Fruit fly (Drosophila melanogaster) whole organism, prepupa: Measurements from ENCODE around the gene lawc.
A peak's percentile ranks its signal among the peaks of the same experiment; 100 is the strongest.

Source experiments
- CG10669 ChIP-seq: fragments of 200-800 bp; sonication (Bioruptor generic); optimal IDR thresholded peaks from 3 replicates; lab custom pipeline; 2018; ENCODE audit warnings: missing biosample characterization, mild to moderate bottlenecking, missing genetic modification characterization, moderate library complexity
- CG11294 ChIP-seq: fragments of 200-800 bp; sonication (Bioruptor generic); IDR thresholded peaks from 2 replicates; pipeline ENCODE4 v1.3.6; 2022; ENCODE audit warnings: missing biosample characterization, missing genetic modification characterization
- CG15336 ChIP-seq: fragments of 200-800 bp; sonication (Bioruptor generic); IDR thresholded peaks from 2 replicates; pipeline ENCODE4 v1.3.6; 2022; ENCODE audit warnings: missing biosample characterization, missing genetic modification characterization
- CG16779 ChIP-seq: fragments of 200-800 bp; sonication (Bioruptor generic); optimal IDR thresholded peaks from 3 replicates; lab custom pipeline; 2017; ENCODE audit warnings: missing biosample characterization, mild to moderate bottlenecking, missing genetic modification characterization
- CG3032 ChIP-seq: fragments of 200-800 bp; optimal IDR thresholded peaks from 2 replicates; lab custom pipeline; 2019; ENCODE audit warnings: missing biosample characterization, mild to moderate bottlenecking, missing genetic modification characterization, moderate library complexity
- CG31627 ChIP-seq: fragments of 200-800 bp; sonication (Bioruptor generic); optimal IDR thresholded peaks from 3 replicates; lab custom pipeline; 2016; ENCODE audit warnings: missing biosample characterization, missing genetic modification characterization
- CG34406 ChIP-seq: fragments of 200-800 bp; sonication (Bioruptor generic); optimal IDR thresholded peaks from 3 replicates; lab custom pipeline; 2016; ENCODE audit warnings: missing biosample characterization, missing genetic modification characterization
- CG6163 ChIP-seq: fragments of 200-800 bp; sonication (Bioruptor generic); IDR thresholded peaks from 3 replicates; pipeline ENCODE4 v1.3.6; 2022; ENCODE audit warnings: missing biosample characterization, missing genetic modification characterization
- CG6276 ChIP-seq: fragments of 200-800 bp; sonication (Bioruptor generic); optimal IDR thresholded peaks from 2 replicates; lab custom pipeline; 2017; ENCODE audit warnings: missing biosample characterization, mild to moderate bottlenecking, missing genetic modification characterization
- CG6792 ChIP-seq: fragments of 200-800 bp; sonication (Bioruptor generic); optimal IDR thresholded peaks from 3 replicates; lab custom pipeline; 2016; ENCODE audit warnings: missing biosample characterization, missing genetic modification characterization
- CG6808 ChIP-seq: fragments of 200-800 bp; sonication (Bioruptor generic); optimal IDR thresholded peaks from 3 replicates; lab custom pipeline; 2017; ENCODE audit warnings: missing biosample characterization, missing genetic modification characterization, mild to moderate bottlenecking, moderate library complexity, missing genetic modification reagents
- CG6854 ChIP-seq: fragments of 200-800 bp; sonication (Bioruptor generic); optimal IDR thresholded peaks from 2 replicates; lab custom pipeline; 2017; ENCODE audit warnings: missing biosample characterization, mild to moderate bottlenecking, missing genetic modification characterization
- CG7368 ChIP-seq: fragments of 200-800 bp; sonication (Bioruptor generic); optimal IDR thresholded peaks from 3 replicates; lab custom pipeline; 2016; ENCODE audit warnings: missing biosample characterization, missing genetic modification characterization
- CG8119 ChIP-seq: fragments of 200-800 bp; sonication (Bioruptor generic); IDR thresholded peaks from 3 replicates; pipeline ENCODE4 v1.3.6; 2022; ENCODE audit warnings: missing biosample characterization, missing genetic modification characterization
- CG8319 ChIP-seq: fragments of 200-800 bp; sonication (Bioruptor generic); optimal IDR thresholded peaks from 3 replicates; lab custom pipeline; 2016; ENCODE audit warnings: missing biosample characterization, missing genetic modification characterization
- CG8632 ChIP-seq: fragments of 200-800 bp; sonication (Bioruptor generic); optimal IDR thresholded peaks from 3 replicates; lab custom pipeline; 2016; ENCODE audit warnings: missing biosample characterization, missing genetic modification characterization
- CG9139 ChIP-seq: fragments of 200-800 bp; sonication (Bioruptor generic); optimal IDR thresholded peaks from 3 replicates; lab custom pipeline; 2017; ENCODE audit warnings: missing biosample characterization, mild to moderate bottlenecking, missing genetic modification characterization
- Eip75B ChIP-seq: fragments of 200-800 bp; sonication (Bioruptor generic); optimal IDR thresholded peaks from 3 replicates; lab custom pipeline; 2016; ENCODE audit warnings: missing biosample characterization, missing genetic modification characterization
- Eip78C ChIP-seq: fragments of 200-800 bp; sonication (Bioruptor generic); peaks from one replicate; lab custom pipeline; 2016; ENCODE audit warnings: missing biosample characterization, missing genetic modification characterization
- Ets96B ChIP-seq: fragments of 200-800 bp; optimal IDR thresholded peaks from 2 replicates; lab custom pipeline; 2019; ENCODE audit warnings: missing biosample characterization, mild to moderate bottlenecking, missing genetic modification characterization, moderate library complexity
- Hr4 ChIP-seq: fragments of 200-800 bp; sonication (Bioruptor generic); optimal IDR thresholded peaks from 3 replicates; lab custom pipeline; 2016; ENCODE audit warnings: missing biosample characterization, missing genetic modification characterization
- Met ChIP-seq: fragments of 200-800 bp; sonication (Bioruptor generic); optimal IDR thresholded peaks from 3 replicates; lab custom pipeline; 2016; ENCODE audit warnings: missing biosample characterization, missing genetic modification characterization
- OdsH ChIP-seq: fragments of 200-800 bp; sonication (Bioruptor generic); optimal IDR thresholded peaks from 3 replicates; lab custom pipeline; 2016; ENCODE audit warnings: missing biosample characterization, missing genetic modification characterization
- Sox14 ChIP-seq: fragments of 200-800 bp; sonication (Bioruptor generic); optimal IDR thresholded peaks from 3 replicates; lab custom pipeline; 2016; ENCODE audit warnings: missing biosample characterization, missing genetic modification characterization
- Sox15 ChIP-seq: fragments of 200-800 bp; sonication (Bioruptor generic); optimal IDR thresholded peaks from 3 replicates; lab custom pipeline; 2016; ENCODE audit warnings: missing biosample characterization, missing genetic modification characterization
- achi ChIP-seq: fragments of 200-800 bp; sonication (Bioruptor generic); optimal IDR thresholded peaks from 3 replicates; lab custom pipeline; 2016; ENCODE audit warnings: missing biosample characterization, missing genetic modification characterization
- cyc ChIP-seq: fragments of 200-800 bp; sonication (Bioruptor generic); optimal IDR thresholded peaks from 3 replicates; lab custom pipeline; 2016; ENCODE audit warnings: missing biosample characterization, missing genetic modification characterization
- dac ChIP-seq: fragments of 200-800 bp; sonication (Bioruptor generic); optimal IDR thresholded peaks from 2 replicates; lab custom pipeline; 2017; ENCODE audit warnings: missing biosample characterization, mild to moderate bottlenecking, missing genetic modification characterization
- dsx ChIP-seq: fragments of 200-800 bp; optimal IDR thresholded peaks from 3 replicates; lab custom pipeline; 2019; ENCODE audit warnings: missing biosample characterization, mild to moderate bottlenecking, missing genetic modification characterization, moderate library complexity; ENCODE audit not compliant: poor library complexity, severe bottlenecking
- eg ChIP-seq: fragments of 200-800 bp; sonication (Bioruptor generic); IDR thresholded peaks from 3 replicates; pipeline ENCODE4 v1.3.6; 2022; ENCODE audit warnings: missing biosample characterization, missing genetic modification characterization
- esn ChIP-seq: fragments of 200-800 bp; sonication (Bioruptor generic); optimal IDR thresholded peaks from 2 replicates; lab custom pipeline; 2016; ENCODE audit warnings: missing biosample characterization, mild to moderate bottlenecking, missing genetic modification characterization, moderate library complexity
- fd59A ChIP-seq: fragments of 200-800 bp; sonication (Bioruptor generic); optimal IDR thresholded peaks from 2 replicates; lab custom pipeline; 2017; ENCODE audit warnings: missing biosample characterization, mild to moderate bottlenecking, missing genetic modification characterization, missing genetic modification reagents
- fd85E ChIP-seq: fragments of 200-800 bp; sonication (Bioruptor generic); optimal IDR thresholded peaks from 3 replicates; lab custom pipeline; 2016; ENCODE audit warnings: missing biosample characterization, missing genetic modification characterization
- fkh ChIP-seq: fragments of 200-800 bp; sonication (Bioruptor generic); optimal IDR thresholded peaks from 3 replicates; lab custom pipeline; 2017; ENCODE audit warnings: missing biosample characterization, mild to moderate bottlenecking, missing genetic modification characterization, moderate library complexity
- lz ChIP-seq: fragments of 200-800 bp; sonication (Bioruptor generic); optimal IDR thresholded peaks from 3 replicates; lab custom pipeline; 2016; ENCODE audit warnings: missing biosample characterization, missing genetic modification characterization
- pdm3 ChIP-seq: fragments of 200-800 bp; sonication (Bioruptor generic); optimal IDR thresholded peaks from 3 replicates; lab custom pipeline; 2016; ENCODE audit warnings: missing biosample characterization, missing genetic modification characterization
- salr ChIP-seq, 2 experiments: fragments of 200-800 bp; sonication (Bioruptor generic); optimal IDR thresholded peaks; 3 replicates each; lab custom pipeline; 2016 to 2018; ENCODE audit warnings: missing biosample characterization in 2 of 2, missing genetic modification characterization in 2 of 2, mild to moderate bottlenecking in 1 of 2
- spab ChIP-seq: fragments of 200-800 bp; sonication (Bioruptor generic); optimal IDR thresholded peaks from 2 replicates; lab custom pipeline; 2017; ENCODE audit warnings: missing biosample characterization, mild to moderate bottlenecking, missing genetic modification characterization, missing genetic modification reagents
- ss ChIP-seq, 2 experiments: fragments of 200-800 bp; sonication (Bioruptor generic); optimal IDR thresholded peaks; 2 replicates in 1 of 2; 3 replicates in 1 of 2; lab custom pipeline; 2017 to 2018; ENCODE audit warnings: mild to moderate bottlenecking in 2 of 2, missing biosample characterization in 2 of 2, missing genetic modification characterization in 2 of 2, moderate library complexity in 1 of 2
- topi ChIP-seq: fragments of 200-800 bp; sonication (Bioruptor generic); optimal IDR thresholded peaks from 3 replicates; lab custom pipeline; 2016; ENCODE audit warnings: missing biosample characterization, missing genetic modification characterization
- vri ChIP-seq: fragments of 200-800 bp; sonication (Bioruptor generic); optimal IDR thresholded peaks from 3 replicates; lab custom pipeline; 2016; ENCODE audit warnings: missing biosample characterization, mild to moderate bottlenecking, missing genetic modification characterization

lawc gene

dm6 chrX:8413513-8414113 is 2.2 kb upstream of the lawc start:
- no peak for TF ChIP-seq pdm3 (GFP tag; lab: Kevin White, UChicago)
- TF ChIP-seq CG16779 (tag; lab: Kevin White, UChicago): no peak
- TF ChIP-seq CG31627 (GFP tag; lab: Kevin White, UChicago): no peak
- TF ChIP-seq CG3032: no peak
- TF ChIP-seq Ets96B: no peak
- TF ChIP-seq topi: no peak
- no peak for TF ChIP-seq CG34406 (GFP tag; lab: Kevin White, UChicago)
- no peak for TF ChIP-seq CG8119 (GFP tag; lab: Robert Waterston, UW)
- TF ChIP-seq CG6854 (GFP tag; lab: Kevin White, UChicago): no peak
- TF ChIP-seq CG10669 (GFP tag; lab: Kevin White, UChicago): no peak
- no peak for TF ChIP-seq Eip78C
- no peak for TF ChIP-seq CG6163
- TF ChIP-seq CG11294 (GFP tag; lab: Robert Waterston, UW): no peak
- TF ChIP-seq cyc (GFP tag; lab: Kevin White, UChicago): no peak
- TF ChIP-seq ss (GFP tag; optimal IDR thresholded peaks at IDR 0.05; lab: Kevin White, UChicago): no peak
- no peak for TF ChIP-seq OdsH (GFP tag; lab: Kevin White, UChicago)

DNA sequence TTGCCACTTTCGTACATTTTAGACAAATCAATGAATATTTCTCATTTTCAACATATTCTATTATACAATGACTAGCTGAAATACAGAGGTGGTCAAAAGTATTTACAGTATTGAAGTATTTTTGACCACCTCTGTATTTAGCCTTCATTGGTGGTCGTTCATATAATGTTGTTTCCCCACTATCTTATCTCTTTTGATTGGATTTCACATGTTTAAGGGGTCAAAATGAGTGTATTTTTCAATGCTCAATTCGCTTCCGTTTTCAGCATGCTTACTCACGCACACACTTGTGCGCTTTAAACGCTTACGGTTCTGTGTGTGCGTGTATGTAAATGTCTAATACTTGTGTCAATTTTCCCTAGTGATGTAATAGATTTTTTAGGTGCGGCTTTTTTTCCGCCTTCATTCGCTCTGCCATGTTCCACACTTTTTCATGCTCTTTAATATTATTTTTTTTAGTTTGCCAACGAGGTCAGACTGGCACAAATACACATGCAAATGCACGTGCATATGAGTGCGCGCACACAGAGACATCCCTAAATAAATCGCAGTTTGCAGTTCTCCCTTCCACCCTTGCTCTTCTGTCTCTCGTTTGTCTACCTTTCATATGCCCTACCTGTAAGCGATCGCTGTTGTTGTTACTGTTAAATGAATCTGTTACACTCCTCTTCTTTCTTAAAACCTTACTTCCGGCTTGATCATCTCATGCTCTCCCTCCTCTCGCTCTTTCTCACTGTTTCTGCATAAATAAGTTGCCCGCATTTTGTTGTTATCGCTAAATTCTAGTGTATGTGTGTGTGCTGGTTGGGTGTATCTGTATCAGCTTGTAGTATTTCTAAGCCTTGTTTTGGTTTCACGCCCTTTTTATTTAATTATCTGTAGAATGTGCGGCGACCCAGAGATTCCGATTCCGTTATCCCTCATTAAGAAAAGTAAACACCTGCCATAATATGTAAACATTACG is 1.0 kb upstream of the lawc start:
- TF ChIP-seq CG10669 (GFP tag; lab: Kevin White, UChicago) (no peak), CG7368 (GFP tag; lab: Kevin White, UChicago) (no peak), CG15336 (0 out of 2 replicates have a peak, but pooled peaks have one; percentile 10), dac (GFP tag; lab: Kevin White, UChicago) (no peak), vri (GFP tag; lab: Kevin White, UChicago) (peak; percentile 15), dsx (GFP tag; lab: Kevin White, UChicago) (no peak), Sox15 (GFP tag; lab: Kevin White, UChicago) (no peak), eg (GFP tag; lab: Robert Waterston, UW) (no peak), lz (GFP tag; lab: Kevin White, UChicago) (no peak), pdm3 (GFP tag; lab: Kevin White, UChicago) (no peak), fd85E (no peak), CG6792 (no peak), achi (no peak), Hr4 (GFP tag; lab: Kevin White, UChicago) (no peak), ss (GFP tag; optimal IDR thresholded peaks at IDR 0.05; lab: Kevin White, UChicago) (peak; percentile 12 to 28), fkh (GFP tag; lab: Kevin White, UChicago) (peak; percentile 30), fd59A (GFP tag; lab: Kevin White, UChicago) (no peak), CG6276 (peak; percentile 8), CG6163 (peak; percentile 45; the same call in 2 of the 3 replicates), CG9139 (no peak), Eip78C (peak; percentile 35), CG8319 (GFP tag; lab: Kevin White, UChicago) (no peak), CG8632 (GFP tag; lab: Kevin White, UChicago) (no peak)

- TF ChIP-seq CG6276 (peak; percentile 39), fkh (GFP tag; lab: Kevin White, UChicago) (peak; percentile 4), CG9139 (peak; percentile 50), eg (GFP tag; lab: Robert Waterston, UW) (peak; percentile 83), fd85E (peak; percentile 70), cyc (GFP tag; lab: Kevin White, UChicago) (no peak), CG3032 (peak; percentile 4), Ets96B (peak; percentile 26), CG6163 (peak; percentile 91), lz (GFP tag; lab: Kevin White, UChicago) (no peak), esn (no peak), CG15336 (peak; percentile 83), CG11294 (GFP tag; lab: Robert Waterston, UW) (peak; percentile 64; the same call in 1 of the 2 replicates), Met (no peak), spab (GFP tag; lab: Kevin White, UChicago) (peak; percentile 10), CG6808 (GFP tag; lab: Kevin White, UChicago) (peak; percentile 40), salr (GFP tag; optimal IDR thresholded peaks at IDR 0.05; lab: Kevin White, UChicago) (no peak), Eip75B (no peak), fd59A (GFP tag; lab: Kevin White, UChicago) (no peak), Sox14 (no peak)
Observed at dm6 chrX:8410349-8411240, 863 bp downstream of the lawc start.
